Fruit fly (Drosophila melanogaster) whole organism: Measurements from ENCODE around the gene kibra.

Experiments
- CG8478 ChIP-seq: fragments of >200 bp; optimal IDR thresholded peaks from 2 replicates; lab custom pipeline; 2018; ENCODE audit warnings: inconsistent platforms
- Dll ChIP-seq: fragments of >200 bp; optimal IDR thresholded peaks from 2 replicates; lab custom pipeline; 2017
- EcR ChIP-seq, 2 experiments: fragments of >200 bp; optimal IDR thresholded peaks; 2 replicates each; lab custom pipeline; 2017; ENCODE audit warnings: missing biosample characterization in 2 of 2, missing genetic modification characterization in 2 of 2, missing genetic modification reagents in 2 of 2
- pan ChIP-seq: fragments of >200 bp; optimal IDR thresholded peaks from 2 replicates; lab custom pipeline; 2017
- psq ChIP-seq: fragments of >200 bp; optimal IDR thresholded peaks from 2 replicates; lab custom pipeline; 2017
- usp ChIP-seq: fragments of >200 bp; optimal IDR thresholded peaks from 2 replicates; lab custom pipeline; 2017; ENCODE audit warnings: missing biosample characterization, missing genetic modification characterization, mixed read lengths

Gene kibra

dm6 chr3R:14659354-14659804 lies 64.7 kb downstream of the kibra start, which contains the start of gene Hexim:
Gene Hexim, plus strand, starts transcription at chr3R:14659438.
- TF ChIP-seq pan (lab: Kevin White, UChicago) (no peak), CG8478 (lab: Kevin White, UChicago) (no peak), Dll (lab: Kevin White, UChicago) (no peak), usp (GFP tag; lab: Kevin White, UChicago) (no peak), psq (lab: Kevin White, UChicago) (no peak), EcR (GFP tag; optimal IDR thresholded peaks at IDR 0.05; lab: Kevin White, UChicago) (no peak)

dm6 chr3R:14658170-14658569 lies 65.9 kb downstream of the kibra start:
- TF ChIP-seq Dll (lab: Kevin White, UChicago) (no peak), psq (lab: Kevin White, UChicago) (no peak), usp (GFP tag; lab: Kevin White, UChicago) (no peak), pan (lab: Kevin White, UChicago) (no peak), EcR (GFP tag; optimal IDR thresholded peaks at IDR 0.05; lab: Kevin White, UChicago) (no peak), CG8478 (lab: Kevin White, UChicago) (no peak)

dm6 chr3R:14657605-14657910 lies 66.5 kb downstream of the kibra start:
- TF ChIP-seq EcR (GFP tag; optimal IDR thresholded peaks at IDR 0.05; lab: Kevin White, UChicago) (no peak), pan (lab: Kevin White, UChicago) (no peak), Dll (lab: Kevin White, UChicago) (no peak), psq (lab: Kevin White, UChicago) (no peak)

- TF ChIP-seq pan (lab: Kevin White, UChicago) = no peak
- TF ChIP-seq Dll (lab: Kevin White, UChicago) = no peak
- no peak for TF ChIP-seq CG8478 (lab: Kevin White, UChicago)
- TF ChIP-seq psq (lab: Kevin White, UChicago) = no peak
- TF ChIP-seq EcR (GFP tag; optimal IDR thresholded peaks at IDR 0.05; lab: Kevin White, UChicago) = no peak
- TF ChIP-seq usp (GFP tag; lab: Kevin White, UChicago) = no peak
Measured at dm6 chr3R:14656760-14657604, 67.1 kb downstream of the kibra start, which contains the start of gene CG3505. Gene CG3505, plus strand, starts transcription at chr3R:14657447.

dm6 chr3R:14655912-14656700 lies 68.0 kb downstream of the kibra start:
- TF ChIP-seq CG8478 (lab: Kevin White, UChicago) (no peak), usp (GFP tag; lab: Kevin White, UChicago) (no peak), EcR (GFP tag; optimal IDR thresholded peaks at IDR 0.05; lab: Kevin White, UChicago) (no peak)

- no peak for TF ChIP-seq usp (GFP tag; lab: Kevin White, UChicago)
- no peak for TF ChIP-seq pan (lab: Kevin White, UChicago)
- no peak for TF ChIP-seq Dll (lab: Kevin White, UChicago)
- TF ChIP-seq EcR (GFP tag; optimal IDR thresholded peaks at IDR 0.05; lab: Kevin White, UChicago) = no peak
- TF ChIP-seq CG8478 (lab: Kevin White, UChicago) = no peak
- no peak for TF ChIP-seq psq (lab: Kevin White, UChicago)
Measured at dm6 chr3R:14654976-14655896, 68.8 kb downstream of the kibra start.

- TF ChIP-seq usp (GFP tag; lab: Kevin White, UChicago) = no peak
- no peak for TF ChIP-seq EcR (GFP tag; optimal IDR thresholded peaks at IDR 0.05; lab: Kevin White, UChicago)
Measured at dm6 chr3R:14654231-14654975, 69.7 kb downstream of the kibra start.

dm6 chr3R:14653039-14653852 lies 70.8 kb downstream of the kibra start:
- TF ChIP-seq Dll (lab: Kevin White, UChicago) (no peak), CG8478 (lab: Kevin White, UChicago) (no peak), pan (lab: Kevin White, UChicago) (no peak), psq (lab: Kevin White, UChicago) (no peak), usp (GFP tag; lab: Kevin White, UChicago) (no peak), EcR (GFP tag; optimal IDR thresholded peaks at IDR 0.05; lab: Kevin White, UChicago) (no peak)

dm6 chr3R:14652301-14652880 lies 71.7 kb downstream of the kibra start:
- TF ChIP-seq usp (GFP tag; lab: Kevin White, UChicago) (no peak), pan (lab: Kevin White, UChicago) (no peak), Dll (lab: Kevin White, UChicago) (no peak), CG8478 (lab: Kevin White, UChicago) (no peak), EcR (GFP tag; optimal IDR thresholded peaks at IDR 0.05; lab: Kevin White, UChicago) (no peak)
